Worm (Caenorhabditis elegans) whole organism, early embryonic: Measurements from ENCODE around the gene C47D12.4.

ENCODE experiments used
- aly-1 ChIP-seq: sonication (generic microtip); optimal IDR thresholded peaks from 2 replicates; lab custom pipeline; 2016; ENCODE audit warnings: missing genetic modification characterization, missing compliant biosample characterization
- ama-1 ChIP-seq: fragments of 150-350 bp; optimal IDR thresholded peaks from 2 replicates; lab custom pipeline; 2014
- ceh-13 ChIP-seq: fragments of 200-800 bp; sonication (Bioruptor generic); optimal IDR thresholded peaks from 2 replicates; lab custom pipeline; 2018; ENCODE audit warnings: mild to moderate bottlenecking, missing genetic modification characterization, missing compliant biosample characterization
- ets-7 ChIP-seq: sonication (generic microtip); optimal IDR thresholded peaks from 2 replicates; lab custom pipeline; 2016; ENCODE audit warnings: missing genotype, missing genetic modification characterization, missing compliant biosample characterization
- flt-1 ChIP-seq: fragments of 200-800 bp; sonication (Bioruptor generic); IDR thresholded peaks from 2 replicates; pipeline ENCODE4 v1.3.6; 2022; ENCODE audit warnings: missing genetic modification characterization, missing compliant biosample characterization
- hnd-1 ChIP-seq: sonication (generic microtip); optimal IDR thresholded peaks from 2 replicates; lab custom pipeline; 2016; ENCODE audit warnings: missing genetic modification characterization, missing compliant biosample characterization
- sea-1 ChIP-seq: fragments of 200-800 bp; sonication (Bioruptor generic); conservative IDR thresholded peaks from 2 replicates; pipeline ENCODE4 v1.3.6; 2022; ENCODE audit warnings: missing genetic modification characterization, missing compliant biosample characterization
- tra-4 ChIP-seq: sonication (generic microtip); optimal IDR thresholded peaks from 2 replicates; lab custom pipeline; 2017; ENCODE audit warnings: missing genetic modification characterization, missing compliant biosample characterization

DNA sequence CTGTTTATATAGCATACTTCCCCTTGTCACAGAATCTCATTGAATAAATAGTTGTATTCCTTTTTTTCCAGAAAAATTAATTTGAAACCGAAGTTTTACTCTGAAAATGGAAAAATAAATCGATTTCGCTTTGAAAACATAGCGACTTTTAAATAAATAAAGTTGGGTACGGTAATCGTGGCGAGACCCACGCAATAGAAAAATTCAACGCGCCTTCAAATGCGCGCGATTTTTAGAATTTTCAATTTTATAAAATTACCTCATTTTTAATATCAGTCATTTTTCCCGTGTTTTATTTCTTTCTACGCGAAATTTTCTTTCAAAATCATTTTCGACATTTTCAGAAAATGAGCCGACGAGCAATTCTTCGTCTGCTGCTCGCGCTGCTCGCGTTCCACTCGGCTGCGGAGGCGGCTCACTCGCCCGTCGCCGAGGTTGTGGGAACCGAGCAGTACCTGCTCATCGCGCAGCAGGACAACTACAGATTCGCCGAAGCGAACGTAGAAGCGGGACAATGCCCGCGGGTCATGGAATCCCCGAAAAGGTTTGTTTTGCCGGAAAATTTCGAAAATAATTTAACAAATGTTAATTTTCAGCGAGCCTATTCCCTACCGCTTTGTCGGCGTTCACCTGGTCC lies 45.0 kb downstream of the C47D12.4 start, which contains the start of gene F13D12.5:
- TF ChIP-seq flt-1 (GFP tag; lab: Robert Waterston, UW) (no peak), sea-1 (GFP tag; lab: Robert Waterston, UW) (no peak), ama-1 (lab: Kevin White, UChicago) (no peak), ceh-13 (no peak), tra-4 (tag; lab: Kevin White, UChicago) (peak; percentile 1), hnd-1 (tag; lab: Kevin White, UChicago) (no peak), aly-1 (no peak), ets-7 (tag; lab: Kevin White, UChicago) (no peak)
